Worm (Caenorhabditis elegans) whole organism, L2 larva: ENCODE results near the gene B0285.6.

Experiments used
- C34F6.9 ChIP-seq: fragments of 150-350 bp; optimal IDR thresholded peaks from 2 replicates; lab custom pipeline; 2014; ENCODE audit warnings: missing biosample characterization, missing genetic modification characterization
- ZK546.5 ChIP-seq: sonication (generic microtip); optimal IDR thresholded peaks from 2 replicates; lab custom pipeline; 2017; ENCODE audit warnings: missing biosample characterization, missing genetic modification characterization
- aly-2 ChIP-seq: fragments of 150-350 bp; optimal IDR thresholded peaks from 2 replicates; lab custom pipeline; 2014; ENCODE audit warnings: missing biosample characterization, missing genetic modification characterization
- ama-1 ChIP-seq: fragments of 150-350 bp; optimal IDR thresholded peaks from 2 replicates; lab custom pipeline; 2018; ENCODE audit warnings: inconsistent platforms
- crh-2 ChIP-seq: sonication (generic microtip); optimal IDR thresholded peaks from 2 replicates; lab custom pipeline; 2017; ENCODE audit warnings: missing biosample characterization, missing genetic modification characterization
- egl-27 ChIP-seq: sonication (generic microtip); optimal IDR thresholded peaks from 3 replicates; lab custom pipeline; 2017; ENCODE audit warnings: missing biosample characterization, missing genetic modification reagents, missing genetic modification characterization
- fos-1 ChIP-seq: fragments of 150-350 bp; optimal IDR thresholded peaks from 2 replicates; lab custom pipeline; 2014; ENCODE audit warnings: missing biosample characterization, missing genetic modification characterization
- lin-13 ChIP-seq: fragments of 150-350 bp; optimal IDR thresholded peaks from 2 replicates; lab custom pipeline; 2014; ENCODE audit warnings: missing biosample characterization, missing genetic modification reagents, missing genetic modification characterization
- lsy-2 ChIP-seq, 2 experiments: fragments of 150-350 bp in 1 of 2; sonication (generic microtip) in 1 of 2; optimal IDR thresholded peaks; 2 replicates each; lab custom pipeline; 2014 to 2017; ENCODE audit warnings: missing biosample characterization in 2 of 2, missing genetic modification characterization in 2 of 2
- mdl-1 ChIP-seq, 2 experiments: fragments of 150-350 bp in 1 of 2; sonication (generic microtip) in 1 of 2; optimal IDR thresholded peaks; 2 replicates each; lab custom pipeline; 2017; ENCODE audit warnings: missing biosample characterization in 2 of 2, missing genetic modification characterization in 2 of 2
- nhr-11 ChIP-seq: fragments of 150-350 bp; optimal IDR thresholded peaks from 2 replicates; lab custom pipeline; 2014; ENCODE audit warnings: missing biosample characterization, missing genetic modification characterization
- sma-3 ChIP-seq: sonication (generic microtip); optimal IDR thresholded peaks from 2 replicates; lab custom pipeline; 2016; ENCODE audit warnings: missing genetic modification reagents, missing genetic modification characterization, missing compliant biosample characterization
- ztf-4 ChIP-seq: fragments of 150-350 bp; optimal IDR thresholded peaks from 2 replicates; lab custom pipeline; 2014; ENCODE audit warnings: missing biosample characterization, missing genetic modification characterization

ce11 chrIII:4321399-4321798, 28.5 kb upstream of the B0285.6 start, which contains the start of gene H38K22.7:
- TF ChIP-seq aly-2 (tag; lab: Kevin White, UChicago): no peak
- TF ChIP-seq ztf-4 (tag; lab: Kevin White, UChicago): no peak
- no peak for TF ChIP-seq ZK546.5 (tag; lab: Kevin White, UChicago)
- TF ChIP-seq crh-2: no peak
- TF ChIP-seq egl-27 (tag; lab: Kevin White, UChicago): no peak
- no peak for TF ChIP-seq sma-3 (GFP tag; lab: Kevin White, UChicago)
- no peak for TF ChIP-seq nhr-11 (tag; lab: Kevin White, UChicago)
- no peak for TF ChIP-seq lin-13
- no peak for TF ChIP-seq C34F6.9
- no peak for TF ChIP-seq fos-1 (tag; lab: Kevin White, UChicago)
- TF ChIP-seq lsy-2 (tag; optimal IDR thresholded peaks at IDR 0.05; lab: Kevin White, UChicago): no peak
- no peak for TF ChIP-seq mdl-1 (tag; optimal IDR thresholded peaks at IDR 0.05; lab: Kevin White, UChicago)
- TF ChIP-seq ama-1 (lab: Kevin White, UChicago): no peak
